Fruit fly (Drosophila melanogaster): ENCODE results near the gene CG11816.

Gene CG11816

DNA sequence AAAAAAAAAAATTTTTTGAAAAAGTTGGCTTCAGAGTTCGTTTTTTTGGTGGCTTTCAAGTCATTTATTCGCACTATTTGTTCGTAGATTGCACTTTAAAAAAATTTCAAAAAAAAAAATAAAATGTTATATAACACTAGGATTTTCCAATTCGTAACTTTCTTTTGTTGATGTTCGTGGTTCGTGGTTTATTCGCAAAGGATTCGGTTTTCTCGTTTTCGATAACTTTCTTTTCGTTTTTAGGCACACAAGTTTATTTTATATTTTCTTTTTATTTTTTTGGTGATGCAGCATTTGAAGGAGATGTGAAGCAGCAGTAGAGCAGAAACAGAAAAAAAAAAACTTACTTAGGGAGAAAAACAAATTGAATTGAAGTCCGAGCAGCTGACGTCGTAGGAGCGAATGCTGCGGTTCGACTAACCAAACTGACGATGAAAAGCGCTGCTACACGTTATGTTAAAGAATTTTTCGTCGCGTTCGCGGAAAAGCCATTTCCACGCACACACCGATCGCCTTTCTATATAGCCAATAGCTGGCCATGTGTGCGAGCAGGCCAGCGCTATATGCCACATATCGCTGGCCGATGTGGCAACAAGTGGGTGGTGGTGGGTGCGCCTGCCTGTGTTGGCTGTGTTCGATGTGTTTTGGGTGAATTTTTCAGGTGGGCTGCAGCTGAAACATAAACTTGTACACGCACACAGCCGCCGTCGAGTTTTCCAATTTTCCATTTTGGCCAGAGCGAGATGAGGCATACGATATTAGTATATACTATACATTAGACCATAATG is 46.7 kb upstream of the CG11816 start, which contains the start of gene up (continued):
- peak in 1 of 2 experiments; percentile 74 for TF ChIP-seq Pdp1 (GFP tag; optimal IDR thresholded peaks at IDR 0.05)
- no peak for TF ChIP-seq Bgb (GFP tag; IDR thresholded peaks at IDR 0.05; ENCODE audit: partially characterized antibody)
- TF ChIP-seq her (GFP tag; optimal IDR thresholded peaks at IDR 0.05): no peak
- TF ChIP-seq kah (GFP tag; optimal IDR thresholded peaks at IDR 0.05): peak; percentile 94
- peak; percentile 1 for TF ChIP-seq abd-A (tag; optimal IDR thresholded peaks at IDR 0.05)
- TF ChIP-seq CG17186 (GFP tag; optimal IDR thresholded peaks at IDR 0.05): no peak
- TF ChIP-seq Opbp (GFP tag; IDR thresholded peaks at IDR 0.05; ENCODE audit: partially characterized antibody): 0 out of 3 replicates have a peak, but pooled peaks have one; percentile 23
- TF ChIP-seq scrt (GFP tag; optimal IDR thresholded peaks at IDR 0.05): peak; percentile 9
- TF ChIP-seq CG6813 (GFP tag; optimal IDR thresholded peaks at IDR 0.05): no peak
- peak; percentile 51 for TF ChIP-seq sens (GFP tag)
- no peak for TF ChIP-seq Sox102F (GFP tag; optimal IDR thresholded peaks at IDR 0.05)
- no peak for TF ChIP-seq p53 (GFP tag; optimal IDR thresholded peaks at IDR 0.05)
- peak; percentile 55; the same call in 2 of the 3 replicates for TF ChIP-seq sr (GFP tag; IDR thresholded peaks at IDR 0.05)
- no peak for TF ChIP-seq CG13424 (tag; optimal IDR thresholded peaks at IDR 0.05)
- TF ChIP-seq CG14710 (tag; optimal IDR thresholded peaks at IDR 0.05): no peak
- peak; percentile 71 for TF ChIP-seq sd (tag; optimal IDR thresholded peaks at IDR 0.05)
- TF ChIP-seq CG11093 (GFP tag; IDR thresholded peaks at IDR 0.05): no peak
- TF ChIP-seq cg (GFP tag; optimal IDR thresholded peaks at IDR 0.05): peak; percentile 55
- 0 out of 2 replicates have a peak, but pooled peaks have one; percentile 7 for TF ChIP-seq CG32532 (GFP tag; IDR thresholded peaks at IDR 0.05)

DNA sequence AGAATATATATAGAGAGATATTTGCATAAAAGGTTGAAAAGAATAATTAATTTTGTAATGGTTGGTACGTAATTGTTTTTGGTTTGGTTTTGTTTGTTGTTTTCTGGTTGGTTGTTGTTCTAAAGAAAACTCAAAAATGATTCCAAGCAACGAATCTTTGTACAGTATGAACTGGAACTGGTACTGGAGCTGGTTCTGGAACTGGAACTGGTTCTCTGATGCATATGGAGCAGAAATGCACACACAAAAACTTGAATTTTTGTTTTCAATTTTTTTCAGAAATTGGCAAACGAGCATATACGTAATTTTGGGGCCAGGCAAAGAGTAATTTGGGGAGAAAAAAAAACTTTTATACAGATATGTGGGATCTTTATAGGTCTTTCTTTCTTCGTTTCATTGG is 42.2 kb upstream of the CG11816 start:
- TF ChIP-seq CG15514 (GFP tag; optimal IDR thresholded peaks at IDR 0.05): peak; percentile 97
- peak; percentile 12 for TF ChIP-seq sens (GFP tag)
- TF ChIP-seq CG7963 (GFP tag; IDR thresholded peaks at IDR 0.05; ENCODE audit: partially characterized antibody): no peak

DNA sequence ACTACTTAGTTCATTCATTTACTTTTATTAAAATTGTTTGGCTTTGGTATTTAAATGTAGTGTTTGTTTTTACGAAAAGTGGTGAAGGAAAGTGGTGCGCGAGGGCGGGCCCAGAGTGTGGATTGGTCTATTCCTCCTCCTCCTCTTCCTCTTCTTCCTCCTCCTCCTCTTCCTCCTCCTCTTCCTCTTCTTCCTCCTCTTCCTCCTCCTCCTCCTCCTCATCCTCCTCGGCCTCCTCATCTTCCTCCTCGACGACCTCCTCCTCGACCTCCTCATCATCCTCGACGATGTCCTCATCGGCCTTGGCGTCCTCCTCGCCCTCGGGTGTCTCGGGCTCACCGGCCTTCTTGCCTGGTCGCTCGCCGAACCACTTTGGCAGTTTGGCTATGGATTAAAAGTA is 38.1 kb upstream of the CG11816 start:
- peak; percentile 90 for TF ChIP-seq Hr39 (optimal IDR thresholded peaks at IDR 0.05)
- peak; percentile 65 for TF ChIP-seq CG12769 (tag; optimal IDR thresholded peaks at IDR 0.05)
- no peak for TF ChIP-seq Trl (optimal IDR thresholded peaks at IDR 0.05)
- no peak for TF ChIP-seq Trl (GFP tag; optimal IDR thresholded peaks at IDR 0.05)
- TF ChIP-seq crol (GFP tag; IDR thresholded peaks at IDR 0.05): 0 out of 2 replicates have a peak, but pooled peaks have one; percentile 25

DNA sequence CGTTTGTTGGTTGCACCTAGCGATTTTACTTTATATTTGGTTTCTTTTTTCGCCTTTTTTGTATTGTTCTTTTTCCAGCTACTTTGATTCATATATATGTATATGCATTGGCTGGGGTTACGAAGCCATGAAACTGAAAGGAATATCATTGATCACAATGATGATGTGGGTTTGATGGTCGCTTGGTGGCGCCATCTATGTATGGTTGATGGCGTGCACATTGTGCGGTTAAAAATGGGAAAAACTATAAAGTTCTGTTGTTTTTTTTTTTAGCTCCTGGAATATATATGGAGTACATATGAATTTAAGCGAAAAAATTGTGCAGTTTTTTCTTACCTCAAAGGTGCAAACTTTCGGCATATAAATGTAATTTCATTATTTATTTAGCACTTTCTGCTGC is 31.3 kb upstream of the CG11816 start:
- TF ChIP-seq D19A (tag; optimal IDR thresholded peaks at IDR 0.05): no peak
- peak; percentile 76 for TF ChIP-seq Dip2 (GFP tag; IDR thresholded peaks at IDR 0.05)
- TF ChIP-seq Ada2b (GFP tag; IDR thresholded peaks at IDR 0.05): no peak
- TF ChIP-seq CTCF (GFP tag; optimal IDR thresholded peaks at IDR 0.05): peak; percentile 87
- TF ChIP-seq CG10979 (tag; optimal IDR thresholded peaks at IDR 0.05): peak; percentile 82
- no peak for TF ChIP-seq CkIIα-i1 (GFP tag; IDR thresholded peaks at IDR 0.05)
- no peak for TF ChIP-seq CG7372 (GFP tag; IDR thresholded peaks at IDR 0.05)
- no peak for TF ChIP-seq pho (GFP tag; optimal IDR thresholded peaks at IDR 0.05)

DNA sequence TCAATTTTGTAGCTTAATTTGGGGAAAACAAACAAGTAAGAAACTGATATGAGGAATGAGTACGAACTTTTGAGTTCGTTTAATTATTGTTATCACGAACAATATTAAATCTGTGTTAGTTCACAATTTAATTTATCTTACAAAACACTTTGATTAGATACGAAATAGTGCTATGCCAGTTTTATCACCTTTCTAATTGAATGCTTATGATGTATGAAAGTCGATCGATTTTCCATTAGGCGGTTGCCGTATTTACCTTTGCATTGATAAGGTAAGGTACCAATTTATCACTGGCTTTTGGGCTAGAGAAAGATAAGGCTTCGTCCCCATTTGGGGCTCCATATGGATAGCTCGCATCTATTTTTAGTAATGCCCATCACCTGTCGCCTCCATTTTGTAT is 23.7 kb upstream of the CG11816 start:
- TF ChIP-seq mirr (GFP tag; optimal IDR thresholded peaks at IDR 0.05) (peak; percentile 24), exex (tag; optimal IDR thresholded peaks at IDR 0.05) (peak; percentile 62), CG15073 (GFP tag; optimal IDR thresholded peaks at IDR 0.05) (no peak), lab (GFP tag; optimal IDR thresholded peaks at IDR 0.05) (peak; percentile 66)

Data from whole organism, embryonic.